Worm (Caenorhabditis elegans) whole organism, midembryonic: ENCODE data around the gene T25E4.1.

ENCODE experiments used
- T22C8.4 ChIP-seq: fragments of 200-800 bp; sonication (Bioruptor generic); IDR thresholded peaks from 2 replicates; pipeline ENCODE4 v1.3.6; 2022; ENCODE audit warnings: missing genetic modification characterization, missing compliant biosample characterization
- flt-1 ChIP-seq: fragments of 200-800 bp; sonication (Bioruptor generic); IDR thresholded peaks from 2 replicates; pipeline ENCODE4 v1.3.6; 2022; ENCODE audit warnings: missing genetic modification characterization, missing compliant biosample characterization
- klf-2 ChIP-seq: fragments of 200-800 bp; sonication (Bioruptor generic); conservative IDR thresholded peaks from 2 replicates; pipeline ENCODE4 v1.3.6; 2022; ENCODE audit warnings: missing genetic modification reagents, missing genetic modification characterization, missing compliant biosample characterization

DNA sequence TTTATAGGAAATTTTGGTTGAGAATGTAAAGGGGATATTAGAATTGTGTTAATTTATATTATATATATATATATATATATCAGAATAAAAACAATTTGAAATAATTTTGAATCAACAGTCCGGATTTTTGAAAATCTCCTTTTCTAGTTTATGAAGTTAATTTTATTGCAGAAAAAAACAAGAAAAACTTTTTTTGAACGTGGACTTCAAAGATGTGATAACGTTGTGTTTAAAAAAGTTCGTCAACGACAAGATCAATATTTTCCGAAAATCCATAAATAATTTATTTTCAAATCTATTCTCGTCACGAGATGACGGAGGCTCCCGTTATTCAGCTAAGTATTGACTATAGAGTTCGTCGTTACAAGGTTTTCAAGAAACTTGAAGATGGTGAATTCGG, 40.6 kb upstream of the T25E4.1 start, which contains the start of gene C17C3.11:
- TF ChIP-seq flt-1 (GFP tag; lab: Robert Waterston, UW): no peak
- TF ChIP-seq klf-2 (GFP tag; lab: Robert Waterston, UW): no peak
- TF ChIP-seq T22C8.4 (GFP tag; lab: Robert Waterston, UW): no peak
